Fruit fly (Drosophila melanogaster): Measurements from ENCODE around the gene CG14851.
A peak's percentile ranks its signal among the peaks of the same experiment; 100 is the strongest.

CG14851 gene

dm6 chr3R:14555021-14555420 lies 7.1 kb upstream of the CG14851 start:
- TF ChIP-seq Hr83 (GFP tag; optimal IDR thresholded peaks at IDR 0.05; ENCODE audit: poor library complexity, severe bottlenecking) (no peak), Dfd (GFP tag; optimal IDR thresholded peaks at IDR 0.05) (no peak), Mio (GFP tag; optimal IDR thresholded peaks at IDR 0.05) (no peak), ey (GFP tag; optimal IDR thresholded peaks at IDR 0.05) (no peak), CG9705 (GFP tag; optimal IDR thresholded peaks at IDR 0.05) (no peak), Hnf4 (GFP tag; optimal IDR thresholded peaks at IDR 0.05) (no peak), CrebA (GFP tag; optimal IDR thresholded peaks at IDR 0.05; ENCODE audit: borderline replicate concordance) (no peak), br (GFP tag; optimal IDR thresholded peaks at IDR 0.05) (no peak), pan (optimal IDR thresholded peaks at IDR 0.05) (no peak), Rel (GFP tag; optimal IDR thresholded peaks at IDR 0.05) (no peak), Rel (tag; optimal IDR thresholded peaks at IDR 0.05) (no peak), sage (GFP tag; optimal IDR thresholded peaks at IDR 0.05) (no peak), h (GFP tag; optimal IDR thresholded peaks at IDR 0.05) (no peak), foxo (GFP tag; optimal IDR thresholded peaks at IDR 0.05) (no peak), rgr (GFP tag; optimal IDR thresholded peaks at IDR 0.05) (no peak), psq (GFP tag; optimal IDR thresholded peaks at IDR 0.05) (no peak)

DNA sequence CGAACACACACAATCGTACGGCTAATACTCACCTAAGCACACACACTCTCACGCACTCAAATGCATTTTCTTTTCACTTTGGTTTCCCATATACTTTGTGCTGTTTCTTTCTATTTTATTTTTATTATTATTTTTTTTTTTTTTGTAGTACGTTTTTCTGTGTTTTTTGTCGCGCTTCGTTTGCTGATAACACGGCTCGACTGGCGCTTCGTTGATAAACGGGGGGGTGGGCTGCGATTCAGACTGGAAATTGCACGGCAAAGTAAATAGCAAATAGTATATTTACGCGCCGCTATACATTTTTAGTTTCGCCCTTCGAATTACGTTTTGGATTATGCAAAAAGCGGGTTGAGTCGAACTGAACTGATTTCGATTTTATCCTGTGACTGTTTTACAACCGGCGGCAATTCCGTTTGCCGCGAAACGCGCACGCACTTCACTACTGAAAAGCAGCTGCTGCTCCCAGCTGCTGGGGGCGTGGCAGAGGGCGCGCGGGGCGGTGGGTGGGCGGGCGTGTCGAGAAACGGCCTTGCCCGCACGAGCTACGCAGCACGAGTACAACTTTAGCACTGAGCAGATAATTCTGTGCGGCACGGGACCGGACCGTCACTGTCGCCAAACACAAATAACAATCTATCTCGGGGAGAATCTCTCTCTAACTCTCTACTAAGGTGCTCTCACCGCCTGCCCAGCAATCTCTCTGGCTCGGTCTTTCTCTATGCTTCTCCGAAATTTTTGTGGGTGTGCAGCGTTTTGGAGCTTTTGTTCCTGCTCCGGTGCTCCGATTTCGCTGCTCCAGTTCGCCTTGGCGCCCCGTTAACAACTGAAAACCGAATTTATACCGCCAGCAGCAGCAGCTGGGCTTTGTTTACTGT lies 4.4 kb upstream of the CG14851 start, which contains the start of gene Pde6:
Gene Pde6 (minus strand): TSS at position 825 of the 875 bp plus-strand sequence.
- TF ChIP-seq Sp1 (GFP tag; optimal IDR thresholded peaks at IDR 0.05) (peak; percentile 24), psq (GFP tag; optimal IDR thresholded peaks at IDR 0.05) (peak; percentile 19), Rel (GFP tag; optimal IDR thresholded peaks at IDR 0.05) (peak; percentile 17), Rel (tag; optimal IDR thresholded peaks at IDR 0.05) (no peak), dl (GFP tag; optimal IDR thresholded peaks at IDR 0.05; ENCODE audit: insufficient read depth in 1 of 2, partially characterized antibody in 2 of 2) (peak; percentile 22 to 34), Dfd (GFP tag; optimal IDR thresholded peaks at IDR 0.05) (peak; percentile 11), Abd-B (GFP tag; optimal IDR thresholded peaks at IDR 0.05) (no peak), lola (GFP tag; optimal IDR thresholded peaks at IDR 0.05) (no peak), Dif (GFP tag; optimal IDR thresholded peaks at IDR 0.05; ENCODE audit: partially characterized antibody) (peak; percentile 61), br (GFP tag; optimal IDR thresholded peaks at IDR 0.05) (no peak), h (GFP tag; optimal IDR thresholded peaks at IDR 0.05) (no peak), Vsx2 (GFP tag; optimal IDR thresholded peaks at IDR 0.05; ENCODE audit: partially characterized antibody) (peak; percentile 8)

- peak; percentile 42 for TF ChIP-seq h (GFP tag; optimal IDR thresholded peaks at IDR 0.05)
- no peak for TF ChIP-seq Dif (GFP tag; optimal IDR thresholded peaks at IDR 0.05; ENCODE audit: partially characterized antibody)
- TF ChIP-seq Sp1 (GFP tag; optimal IDR thresholded peaks at IDR 0.05): peak; percentile 43
- TF ChIP-seq HLH106 (tag; optimal IDR thresholded peaks at IDR 0.05): no peak
- no peak for TF ChIP-seq N (GFP tag; optimal IDR thresholded peaks at IDR 0.05)
- TF ChIP-seq Hr78 (GFP tag; optimal IDR thresholded peaks at IDR 0.05): no peak
- TF ChIP-seq CG32264 (GFP tag; optimal IDR thresholded peaks at IDR 0.05): no peak
- TF ChIP-seq br (GFP tag; optimal IDR thresholded peaks at IDR 0.05): peak; percentile 43
- TF ChIP-seq dmrt93B (GFP tag; optimal IDR thresholded peaks at IDR 0.05): peak; percentile 24
- TF ChIP-seq Hnf4 (GFP tag; optimal IDR thresholded peaks at IDR 0.05): no peak
- peak in 1 of 2 experiments; percentile 57 for TF ChIP-seq foxo (GFP tag; optimal IDR thresholded peaks at IDR 0.05)
- no peak for TF ChIP-seq pan (optimal IDR thresholded peaks at IDR 0.05)
- TF ChIP-seq sv (GFP tag; optimal IDR thresholded peaks at IDR 0.05): peak; percentile 85
- TF ChIP-seq fru (GFP tag; optimal IDR thresholded peaks at IDR 0.05): peak; percentile 46
- TF ChIP-seq usp (GFP tag; optimal IDR thresholded peaks at IDR 0.05): no peak
- no peak for TF ChIP-seq sage (GFP tag; optimal IDR thresholded peaks at IDR 0.05)
- no peak for TF ChIP-seq Jra (GFP tag; optimal IDR thresholded peaks at IDR 0.05)
- no peak for TF ChIP-seq brk (GFP tag; optimal IDR thresholded peaks at IDR 0.05)
- no peak for TF ChIP-seq CrebA (GFP tag; optimal IDR thresholded peaks at IDR 0.05; ENCODE audit: borderline replicate concordance)
- no peak for TF ChIP-seq dsf (GFP tag; optimal IDR thresholded peaks at IDR 0.05; ENCODE audit: borderline replicate concordance)
- no peak for TF ChIP-seq Rel (GFP tag; optimal IDR thresholded peaks at IDR 0.05)
- no peak for TF ChIP-seq Rel (tag; optimal IDR thresholded peaks at IDR 0.05)
- TF ChIP-seq psq (GFP tag; optimal IDR thresholded peaks at IDR 0.05): no peak
- TF ChIP-seq dl (GFP tag; optimal IDR thresholded peaks at IDR 0.05; ENCODE audit: insufficient read depth in 1 of 2, partially characterized antibody in 2 of 2): no peak
- TF ChIP-seq Hr83 (GFP tag; optimal IDR thresholded peaks at IDR 0.05; ENCODE audit: poor library complexity, severe bottlenecking): no peak
- TF ChIP-seq Mio (GFP tag; optimal IDR thresholded peaks at IDR 0.05): no peak
- TF ChIP-seq lola (GFP tag; optimal IDR thresholded peaks at IDR 0.05): no peak
- peak; percentile 10 for TF ChIP-seq ey (GFP tag; optimal IDR thresholded peaks at IDR 0.05)
- TF ChIP-seq Myc (optimal IDR thresholded peaks at IDR 0.05): no peak
- no peak for TF ChIP-seq GATAd (GFP tag; optimal IDR thresholded peaks at IDR 0.05)
- no peak for TF ChIP-seq tai (GFP tag; optimal IDR thresholded peaks at IDR 0.05)
- TF ChIP-seq OdsH (GFP tag; optimal IDR thresholded peaks at IDR 0.05): peak; percentile 29
- TF ChIP-seq Vsx2 (GFP tag; optimal IDR thresholded peaks at IDR 0.05; ENCODE audit: partially characterized antibody): no peak
- no peak for TF ChIP-seq Dfd (GFP tag; optimal IDR thresholded peaks at IDR 0.05)
- peak; percentile 32 for TF ChIP-seq rgr (GFP tag; optimal IDR thresholded peaks at IDR 0.05)
- no peak for TF ChIP-seq jim (GFP tag; optimal IDR thresholded peaks at IDR 0.05)
- TF ChIP-seq CG9705 (GFP tag; optimal IDR thresholded peaks at IDR 0.05): peak; percentile 11
- no peak for TF ChIP-seq woc (GFP tag; optimal IDR thresholded peaks at IDR 0.05)
- TF ChIP-seq Abd-B (GFP tag; optimal IDR thresholded peaks at IDR 0.05): no peak
These were observed 3.7 kb upstream of the CG14851 start for dm6 chr3R:14558383-14558883.

Data from whole organism, wandering third instar larva.